Fruit fly (Drosophila melanogaster) whole organism, embryonic: Measurements from ENCODE around the gene CG10470.
A peak's percentile ranks its signal among the peaks of the same experiment; 100 is the strongest.

ENCODE experiments used
- Abd-B ChIP-seq: fragments of 200-800 bp; sonication (Bioruptor generic); optimal IDR thresholded peaks from 2 replicates; lab custom pipeline; 2018; ENCODE audit warnings: missing biosample characterization, mild to moderate bottlenecking, missing genetic modification characterization, moderate library complexity
- B-H2 ChIP-seq: fragments of 200-800 bp; sonication (Bioruptor generic); optimal IDR thresholded peaks from 2 replicates; lab custom pipeline; 2018; ENCODE audit warnings: missing biosample characterization, mild to moderate bottlenecking, missing genetic modification characterization
- Bdp1 ChIP-seq: fragments of 200-800 bp; sonication (Bioruptor generic); optimal IDR thresholded peaks from 3 replicates; lab custom pipeline; 2016; ENCODE audit warnings: missing biosample characterization, missing genetic modification characterization
- Bgb ChIP-seq: fragments of 200-800 bp; sonication (Bioruptor generic); IDR thresholded peaks from 2 replicates; pipeline ENCODE4 v1.3.6; 2022; ENCODE audit warnings: missing biosample characterization, missing genetic modification characterization; ENCODE audit not compliant: partially characterized antibody
- Blimp-1 ChIP-seq: fragments of 200-800 bp; sonication (Bioruptor generic); optimal IDR thresholded peaks from 3 replicates; lab custom pipeline; 2018; ENCODE audit warnings: missing biosample characterization, missing genetic modification characterization, mild to moderate bottlenecking, moderate library complexity, missing genetic modification reagents
- CG10462 ChIP-seq: fragments of 200-800 bp; sonication (Bioruptor generic); optimal IDR thresholded peaks from 2 replicates; lab custom pipeline; 2016; ENCODE audit warnings: missing biosample characterization, missing genetic modification characterization
- CG10959 ChIP-seq: fragments of 200-800 bp; sonication (Bioruptor generic); IDR thresholded peaks from 2 replicates; pipeline ENCODE4 v1.3.6; 2022; ENCODE audit warnings: missing biosample characterization, missing genetic modification characterization
- CG10979 ChIP-seq: fragments of 200-800 bp; sonication (Bioruptor generic); optimal IDR thresholded peaks from 2 replicates; lab custom pipeline; 2018; ENCODE audit warnings: missing biosample characterization, mild to moderate bottlenecking, missing genetic modification characterization, moderate library complexity
- CG11695 ChIP-seq: fragments of 200-800 bp; sonication (Bioruptor generic); IDR thresholded peaks from 3 replicates; pipeline ENCODE4 v1.3.6; 2022; ENCODE audit warnings: missing biosample characterization, missing genetic modification characterization
- CG12219 ChIP-seq: fragments of 200-800 bp; sonication (Bioruptor generic); optimal IDR thresholded peaks from 3 replicates; lab custom pipeline; 2018; ENCODE audit warnings: missing biosample characterization, mild to moderate bottlenecking, missing genetic modification characterization
- CG12391 ChIP-seq: fragments of 200-800 bp; sonication (Bioruptor generic); optimal IDR thresholded peaks from 3 replicates; lab custom pipeline; 2018; ENCODE audit warnings: missing biosample characterization, mild to moderate bottlenecking, missing genetic modification characterization, moderate library complexity
- CG12942 ChIP-seq: fragments of 200-800 bp; sonication (Bioruptor generic); optimal IDR thresholded peaks from 3 replicates; lab custom pipeline; 2016; ENCODE audit warnings: missing biosample characterization, missing genetic modification characterization
- CG1529 ChIP-seq: fragments of 200-800 bp; sonication (Bioruptor generic); optimal IDR thresholded peaks from 3 replicates; lab custom pipeline; 2018; ENCODE audit warnings: missing biosample characterization, missing genetic modification characterization
- CG16815 ChIP-seq: fragments of 200-800 bp; sonication (Bioruptor generic); optimal IDR thresholded peaks from 3 replicates; lab custom pipeline; 2017; ENCODE audit warnings: missing biosample characterization, mild to moderate bottlenecking, missing genetic modification characterization
- CG17802 ChIP-seq: fragments of 200-800 bp; sonication (Bioruptor generic); optimal IDR thresholded peaks from 2 replicates; lab custom pipeline; 2018; ENCODE audit warnings: missing biosample characterization, mild to moderate bottlenecking, missing genetic modification characterization, moderate library complexity
- CG17829 ChIP-seq: fragments of 200-800 bp; optimal IDR thresholded peaks from 2 replicates; lab custom pipeline; 2019; ENCODE audit warnings: missing biosample characterization, mild to moderate bottlenecking, missing genetic modification characterization, moderate library complexity
- CG1832 ChIP-seq: fragments of 200-800 bp; sonication (Bioruptor generic); optimal IDR thresholded peaks from 2 replicates; lab custom pipeline; 2017; ENCODE audit warnings: missing biosample characterization, mild to moderate bottlenecking, missing genetic modification characterization, inconsistent platforms
- CG2678 ChIP-seq: fragments of 200-800 bp; sonication (Bioruptor generic); optimal IDR thresholded peaks from 3 replicates; lab custom pipeline; 2019; ENCODE audit warnings: missing biosample characterization, mild to moderate bottlenecking, missing genetic modification characterization, moderate library complexity
- CG31441 ChIP-seq: fragments of 200-800 bp; sonication (Bioruptor generic); IDR thresholded peaks from 2 replicates; pipeline ENCODE4 v1.3.6; 2022; ENCODE audit warnings: missing biosample characterization, missing genetic modification characterization
- CG3163 ChIP-seq: fragments of 200-800 bp; sonication (Bioruptor generic); optimal IDR thresholded peaks from 3 replicates; lab custom pipeline; 2016; ENCODE audit warnings: missing biosample characterization, missing genetic modification characterization
- CG3407 ChIP-seq: fragments of 200-800 bp; sonication (Bioruptor generic); optimal IDR thresholded peaks from 2 replicates; lab custom pipeline; 2018; ENCODE audit warnings: missing biosample characterization, mild to moderate bottlenecking, missing genetic modification characterization
- CG6175 ChIP-seq: fragments of 200-800 bp; sonication (Bioruptor generic); IDR thresholded peaks from 3 replicates; pipeline ENCODE4 v1.3.6; 2022; ENCODE audit warnings: missing biosample characterization, missing genetic modification characterization
- CG6654 ChIP-seq: fragments of 200-800 bp; sonication (Bioruptor generic); optimal IDR thresholded peaks from 2 replicates; lab custom pipeline; 2017; ENCODE audit warnings: missing biosample characterization, mild to moderate bottlenecking, missing genetic modification characterization
- CG7372 ChIP-seq: fragments of 200-800 bp; sonication (Bioruptor generic); IDR thresholded peaks from 2 replicates; pipeline ENCODE4 v1.3.6; 2022; ENCODE audit warnings: missing biosample characterization, missing genetic modification characterization
- CG7786 ChIP-seq: fragments of 200-800 bp; sonication (Bioruptor generic); optimal IDR thresholded peaks from 2 replicates; lab custom pipeline; 2016; ENCODE audit warnings: missing biosample characterization, missing genetic modification characterization
- CG9727 ChIP-seq: fragments of 200-800 bp; sonication (Bioruptor generic); optimal IDR thresholded peaks from 3 replicates; lab custom pipeline; 2017; ENCODE audit warnings: missing biosample characterization, mild to moderate bottlenecking, missing genetic modification characterization
- Dfd ChIP-seq, 2 experiments: fragments of >200 bp; optimal IDR thresholded peaks; 2 replicates each; lab custom pipeline; 2017; ENCODE audit warnings: missing biosample characterization in 2 of 2, missing genetic modification characterization in 2 of 2
- Dip2 ChIP-seq: fragments of 200-800 bp; sonication (Bioruptor generic); IDR thresholded peaks from 2 replicates; pipeline ENCODE4 v1.3.6; 2022; ENCODE audit warnings: missing biosample characterization, missing genetic modification characterization
- Dll ChIP-seq: fragments of 200-800 bp; sonication (Bioruptor generic); IDR thresholded peaks from 4 replicates; pipeline ENCODE4 v1.3.6; 2022; ENCODE audit warnings: missing biosample characterization, missing genetic modification characterization; ENCODE audit not compliant: partially characterized antibody
- HmgD ChIP-seq: fragments of 200-800 bp; sonication (Bioruptor generic); optimal IDR thresholded peaks from 3 replicates; lab custom pipeline; 2016; ENCODE audit warnings: missing biosample characterization, missing genetic modification characterization
- Hmr ChIP-seq: fragments of 200-800 bp; sonication (Bioruptor generic); optimal IDR thresholded peaks from 3 replicates; lab custom pipeline; 2017; ENCODE audit warnings: mild to moderate bottlenecking, missing biosample characterization, missing genetic modification reagents, missing genetic modification characterization
- MBD-R2 ChIP-seq: fragments of 200-800 bp; sonication (Bioruptor generic); IDR thresholded peaks from 2 replicates; pipeline ENCODE4 v1.3.6; 2022; ENCODE audit warnings: missing biosample characterization, missing genetic modification characterization
- MESR4 ChIP-seq: fragments of 200-800 bp; sonication (Bioruptor generic); optimal IDR thresholded peaks from 2 replicates; lab custom pipeline; 2018; ENCODE audit warnings: missing biosample characterization, mild to moderate bottlenecking, missing genetic modification characterization, moderate library complexity
- Med ChIP-seq: fragments of 200-800 bp; sonication (Bioruptor generic); peaks from one replicate; lab custom pipeline; 2016; ENCODE audit warnings: missing biosample characterization, missing genetic modification characterization, mild to moderate bottlenecking, inconsistent platforms, moderate library complexity
- Poxn ChIP-seq: fragments of 200-800 bp; sonication (Bioruptor generic); IDR thresholded peaks from 2 replicates; pipeline ENCODE4 v1.3.6; 2022; ENCODE audit warnings: missing biosample characterization, missing genetic modification characterization
- Scr ChIP-seq: fragments of 200-800 bp; sonication (Bioruptor generic); IDR thresholded peaks from 2 replicates; pipeline ENCODE4 v1.3.6; 2022; ENCODE audit warnings: missing biosample characterization, missing genetic modification characterization; ENCODE audit not compliant: partially characterized antibody
- corto ChIP-seq: fragments of 200-800 bp; sonication (Bioruptor generic); optimal IDR thresholded peaks from 2 replicates; lab custom pipeline; 2016; ENCODE audit warnings: missing biosample characterization, mild to moderate bottlenecking, missing genetic modification characterization, moderate library complexity
- disco-r ChIP-seq: fragments of 200-800 bp; sonication (Bioruptor generic); optimal IDR thresholded peaks from 2 replicates; lab custom pipeline; 2016; ENCODE audit warnings: missing biosample characterization, missing genetic modification characterization
- dmrt11E ChIP-seq: fragments of 200-800 bp; sonication (Bioruptor generic); optimal IDR thresholded peaks from 3 replicates; lab custom pipeline; 2018; ENCODE audit warnings: missing biosample characterization, mild to moderate bottlenecking, missing genetic modification characterization, moderate library complexity
- en ChIP-seq: fragments of 200-800 bp; sonication (Bioruptor generic); optimal IDR thresholded peaks from 2 replicates; lab custom pipeline; 2016; ENCODE audit warnings: missing biosample characterization, missing genetic modification characterization
- ftz-f1 ChIP-seq: fragments of 200-800 bp; sonication (Bioruptor generic); optimal IDR thresholded peaks from 2 replicates; lab custom pipeline; 2016; ENCODE audit warnings: missing biosample characterization, missing genetic modification characterization
- gfzf ChIP-seq: fragments of 200-800 bp; sonication (Bioruptor generic); optimal IDR thresholded peaks from 2 replicates; lab custom pipeline; 2016; ENCODE audit warnings: missing biosample characterization, mild to moderate bottlenecking, missing genetic modification characterization, moderate library complexity
- pan ChIP-seq, 4 experiments: fragments of >200 bp in 3 of 4; fragments of 200-800 bp in 1 of 4; sonication (Bioruptor generic) in 1 of 4; optimal IDR thresholded peaks in 3 of 4; IDR thresholded peaks in 1 of 4; 2 replicates each; pipeline versions ENCODE4 v1.3.6 to Lab custom; 2017 to 2022; ENCODE audit warnings: missing biosample characterization in 2 of 4, missing genetic modification characterization in 2 of 4, mixed read lengths in 1 of 4
- pzg ChIP-seq: fragments of 200-800 bp; sonication (Bioruptor generic); optimal IDR thresholded peaks from 3 replicates; lab custom pipeline; 2018; ENCODE audit warnings: missing biosample characterization, mild to moderate bottlenecking, missing genetic modification characterization, moderate library complexity
- scrt ChIP-seq: fragments of 200-800 bp; sonication (Bioruptor generic); optimal IDR thresholded peaks from 2 replicates; lab custom pipeline; 2018; ENCODE audit warnings: missing biosample characterization, mild to moderate bottlenecking, missing genetic modification characterization, moderate library complexity
- slou ChIP-seq: fragments of 200-800 bp; sonication (Bioruptor generic); optimal IDR thresholded peaks from 3 replicates; lab custom pipeline; 2016; ENCODE audit warnings: missing biosample characterization, missing genetic modification characterization
- sr ChIP-seq: fragments of 200-800 bp; sonication (Bioruptor generic); IDR thresholded peaks from 3 replicates; pipeline ENCODE4 v1.3.6; 2022; ENCODE audit warnings: missing biosample characterization, missing genetic modification characterization
- tna ChIP-seq: fragments of 200-800 bp; sonication (Bioruptor generic); IDR thresholded peaks from 2 replicates; pipeline ENCODE4 v1.3.6; 2022; ENCODE audit warnings: missing biosample characterization, missing genetic modification characterization; ENCODE audit not compliant: partially characterized antibody
- unpg ChIP-seq: fragments of 200-800 bp; sonication (Bioruptor generic); optimal IDR thresholded peaks from 3 replicates; lab custom pipeline; 2018; ENCODE audit warnings: missing biosample characterization, mild to moderate bottlenecking, missing genetic modification characterization, moderate library complexity
- usp ChIP-seq: fragments of >200 bp; optimal IDR thresholded peaks from 2 replicates; lab custom pipeline; 2017; ENCODE audit warnings: missing biosample characterization, missing genetic modification characterization
- yki ChIP-seq: fragments of >200 bp; optimal IDR thresholded peaks from 3 replicates; lab custom pipeline; 2018

The CG10470 gene

DNA sequence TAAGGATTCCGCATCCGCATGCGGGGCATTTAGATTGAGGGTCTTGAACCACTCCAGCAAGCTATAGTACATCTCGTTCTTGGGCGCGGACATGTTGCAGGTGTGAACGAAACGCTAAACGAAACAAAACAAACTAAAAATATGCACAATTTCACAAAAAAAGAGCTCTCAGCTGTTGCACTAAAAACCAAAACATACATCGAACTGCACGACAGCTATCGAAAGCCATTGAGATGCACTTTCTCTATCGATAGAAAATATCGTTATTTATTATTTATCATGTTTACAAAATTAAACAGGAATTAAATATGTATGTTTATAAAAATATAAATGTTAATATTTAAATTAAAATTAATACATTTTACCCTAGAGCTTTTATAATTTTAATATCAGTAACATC is 15.6 kb upstream of the CG10470 start, which contains the start of gene hook (continued):
- peak; percentile 40 for TF ChIP-seq scrt (GFP tag; lab: Kevin White, UChicago)
- peak; percentile 45 for TF ChIP-seq MESR4
- TF ChIP-seq Bdp1 (GFP tag; lab: Kevin White, UChicago) = no peak
- TF ChIP-seq CG6654 (GFP tag; lab: Kevin White, UChicago) = no peak
- no peak for TF ChIP-seq CG3163
- no peak for TF ChIP-seq CG12219 (GFP tag; lab: Kevin White, UChicago)
- no peak for TF ChIP-seq slou (GFP tag; lab: Kevin White, UChicago)
- TF ChIP-seq CG3407 (GFP tag; lab: Kevin White, UChicago) = no peak
- no peak for TF ChIP-seq CG11695
- no peak for TF ChIP-seq CG9727 (GFP tag; lab: Kevin White, UChicago)
- TF ChIP-seq HmgD (GFP tag; lab: Kevin White, UChicago) = no peak
- no peak for TF ChIP-seq B-H2 (GFP tag; lab: Kevin White, UChicago)
- TF ChIP-seq sr (GFP tag; lab: Robert Waterston, UW) = no peak
- no peak for TF ChIP-seq usp (GFP tag; lab: Kevin White, UChicago)
- TF ChIP-seq gfzf (GFP tag; lab: Kevin White, UChicago) = no peak
- no peak for TF ChIP-seq Blimp-1 (GFP tag; lab: Kevin White, UChicago)
- TF ChIP-seq Scr (GFP tag; lab: Robert Waterston, UW) = peak; percentile 81
- peak; percentile 40 for TF ChIP-seq Med (GFP tag; lab: Kevin White, UChicago)
- peak; percentile 76 for TF ChIP-seq Bgb (GFP tag; lab: Robert Waterston, UW)
- TF ChIP-seq pan (optimal IDR thresholded peaks at IDR 0.05; lab: Kevin White, UChicago) = no peak
- TF ChIP-seq pan (GFP tag; optimal IDR thresholded peaks at IDR 0.05 in 1 of 2, IDR thresholded peaks at IDR 0.05 in 1 of 2) = no peak
- no peak for TF ChIP-seq CG1529 (GFP tag; lab: Kevin White, UChicago)
- TF ChIP-seq CG12942 (GFP tag; lab: Kevin White, UChicago) = no peak
- TF ChIP-seq ftz-f1 (GFP tag; lab: Kevin White, UChicago) = no peak
- no peak for TF ChIP-seq CG6175
- TF ChIP-seq CG2678 (tag; lab: Kevin White, UChicago) = no peak
- no peak for TF ChIP-seq CG16815 (GFP tag; lab: Kevin White, UChicago)
- TF ChIP-seq CG31441 (GFP tag; lab: Robert Waterston, UW) = no peak
- TF ChIP-seq unpg (GFP tag; lab: Kevin White, UChicago) = no peak
- TF ChIP-seq Dll (GFP tag; lab: Robert Waterston, UW) = peak; percentile 85
- no peak for TF ChIP-seq Dip2 (GFP tag; lab: Robert Waterston, UW)
- TF ChIP-seq CG1832 = no peak
- peak; percentile 23 for TF ChIP-seq pzg (GFP tag; lab: Kevin White, UChicago)
- no peak for TF ChIP-seq yki
- no peak for TF ChIP-seq CG10462 (GFP tag; lab: Kevin White, UChicago)
- TF ChIP-seq Abd-B (GFP tag; lab: Kevin White, UChicago) = no peak
- TF ChIP-seq Poxn (GFP tag; lab: Robert Waterston, UW) = no peak
- no peak for TF ChIP-seq CG7786
- no peak for TF ChIP-seq dmrt11E (tag; lab: Kevin White, UChicago)
- no peak for TF ChIP-seq CG10959 (GFP tag; lab: Robert Waterston, UW)
- no peak for TF ChIP-seq Hmr (GFP tag; lab: Kevin White, UChicago)
- TF ChIP-seq Dfd (GFP tag; optimal IDR thresholded peaks at IDR 0.05; lab: Kevin White, UChicago) = no peak
- peak; percentile 68 for TF ChIP-seq MBD-R2 (GFP tag; lab: Robert Waterston, UW)
- no peak for TF ChIP-seq corto (GFP tag; lab: Kevin White, UChicago)
- no peak for TF ChIP-seq CG7372
- TF ChIP-seq disco-r (GFP tag; lab: Kevin White, UChicago) = no peak
- 0 out of 2 replicates have a peak, but pooled peaks have one; percentile 40 for TF ChIP-seq tna (GFP tag; lab: Robert Waterston, UW)
- no peak for TF ChIP-seq CG17829
- TF ChIP-seq CG12391 (tag; lab: Kevin White, UChicago) = peak; percentile 14
- no peak for TF ChIP-seq CG17802 (tag; lab: Kevin White, UChicago)
- TF ChIP-seq en (GFP tag; lab: Kevin White, UChicago) = no peak
- no peak for TF ChIP-seq CG10979 (tag; lab: Kevin White, UChicago)
